Worm (Caenorhabditis elegans): ENCODE measurements around the gene twk-8.

DNA sequence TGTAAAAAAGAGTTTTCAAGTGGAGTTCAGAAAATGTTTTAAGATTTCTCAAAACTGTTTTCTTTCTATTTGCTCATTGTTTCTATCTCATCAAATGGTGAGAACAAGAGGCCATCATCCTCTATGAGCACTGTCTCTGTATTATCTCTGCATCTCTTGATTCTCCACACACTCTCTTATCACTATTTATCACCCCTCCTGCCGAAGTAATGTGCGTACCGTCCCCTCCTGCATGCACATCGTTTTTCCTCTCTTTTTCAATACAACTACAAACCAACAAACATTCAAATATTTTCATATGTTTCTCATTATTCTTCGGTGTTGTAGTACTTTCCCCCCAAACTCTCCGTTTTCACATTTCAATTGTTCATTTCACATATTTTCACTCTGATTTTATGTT, 34.3 kb downstream of the twk-8 start:
- TF ChIP-seq scrt-1 (GFP tag; IDR thresholded peaks at IDR 0.05) (no peak), ama-1 (optimal IDR thresholded peaks at IDR 0.05) (no peak), ets-7 (tag; optimal IDR thresholded peaks at IDR 0.05) (no peak), tra-4 (tag; optimal IDR thresholded peaks at IDR 0.05) (no peak), F13C5.2 (tag; optimal IDR thresholded peaks at IDR 0.05) (no peak), pes-1 (GFP tag; IDR thresholded peaks at IDR 0.05) (no peak), hnd-1 (tag; optimal IDR thresholded peaks at IDR 0.05) (no peak), ceh-36 (tag; optimal IDR thresholded peaks at IDR 0.05) (no peak), sea-1 (GFP tag; conservative IDR thresholded peaks at IDR 0.05) (no peak), tbx-37 (GFP tag; conservative IDR thresholded peaks at IDR 0.05) (no peak), hmg-4 (GFP tag; optimal IDR thresholded peaks at IDR 0.05) (no peak), B0310.2 (tag; optimal IDR thresholded peaks at IDR 0.05) (no peak)

Measured in whole organism, early embryonic.